Fruit fly (Drosophila melanogaster) whole organism, embryonic: ENCODE data around the gene fit.

ENCODE experiments used
- Awh ChIP-seq: fragments of 200-800 bp; sonication (Bioruptor generic); IDR thresholded peaks from 2 replicates; pipeline ENCODE4, ENCODE4 v1.3.6; 2022; ENCODE audit warnings: missing biosample characterization, missing genetic modification characterization
- B-H1 ChIP-seq: fragments of 200-800 bp; sonication (Bioruptor generic); IDR thresholded peaks from 3 replicates; pipeline ENCODE4 v1.3.6; 2022; ENCODE audit warnings: missing biosample characterization, missing genetic modification characterization
- CG10209 ChIP-seq: fragments of 200-800 bp; sonication (Bioruptor generic); optimal IDR thresholded peaks from 3 replicates; lab custom pipeline; 2017; ENCODE audit warnings: missing biosample characterization, mild to moderate bottlenecking, missing genetic modification characterization, missing genetic modification reagents
- CG10274 ChIP-seq: fragments of 200-800 bp; sonication (Bioruptor generic); optimal IDR thresholded peaks from 3 replicates; lab custom pipeline; 2017; ENCODE audit warnings: missing biosample characterization, mild to moderate bottlenecking, missing genetic modification characterization
- CG10462 ChIP-seq: fragments of 200-800 bp; sonication (Bioruptor generic); optimal IDR thresholded peaks from 2 replicates; lab custom pipeline; 2016; ENCODE audit warnings: missing biosample characterization, missing genetic modification characterization
- CG11504 ChIP-seq: fragments of 200-800 bp; sonication (Bioruptor generic); optimal IDR thresholded peaks from 3 replicates; lab custom pipeline; 2019; ENCODE audit warnings: missing biosample characterization, mild to moderate bottlenecking, missing genetic modification characterization, moderate library complexity
- CG11696 ChIP-seq: fragments of 200-800 bp; sonication (Bioruptor generic); IDR thresholded peaks from 2 replicates; pipeline ENCODE4 v1.3.6; 2022; ENCODE audit warnings: missing biosample characterization, missing genetic modification characterization
- CG12299 ChIP-seq: fragments of 200-800 bp; sonication (Bioruptor generic); optimal IDR thresholded peaks from 2 replicates; lab custom pipeline; 2018; ENCODE audit warnings: missing biosample characterization, mild to moderate bottlenecking, missing genetic modification characterization
- CG12391 ChIP-seq: fragments of 200-800 bp; sonication (Bioruptor generic); optimal IDR thresholded peaks from 3 replicates; lab custom pipeline; 2018; ENCODE audit warnings: missing biosample characterization, mild to moderate bottlenecking, missing genetic modification characterization, moderate library complexity
- CG13775 ChIP-seq: fragments of 200-800 bp; sonication (Bioruptor generic); optimal IDR thresholded peaks from 3 replicates; lab custom pipeline; 2017; ENCODE audit warnings: missing biosample characterization, mild to moderate bottlenecking, missing genetic modification characterization
- CG14860 ChIP-seq: fragments of 200-800 bp; sonication (Bioruptor generic); IDR thresholded peaks from 3 replicates; pipeline ENCODE4 v1.3.6; 2022; ENCODE audit warnings: missing biosample characterization, missing genetic modification characterization; ENCODE audit not compliant: partially characterized antibody
- CG14965 ChIP-seq: fragments of 200-800 bp; sonication (Bioruptor generic); optimal IDR thresholded peaks from 2 replicates; lab custom pipeline; 2016; ENCODE audit warnings: missing biosample characterization, missing genetic modification characterization, borderline replicate concordance
- CG15479 ChIP-seq: fragments of 200-800 bp; sonication (Bioruptor generic); optimal IDR thresholded peaks from 3 replicates; lab custom pipeline; 2019; ENCODE audit warnings: missing biosample characterization, mild to moderate bottlenecking, missing genetic modification characterization, moderate library complexity
- CG15514 ChIP-seq: fragments of 200-800 bp; sonication (Bioruptor generic); optimal IDR thresholded peaks from 3 replicates; lab custom pipeline; 2017; ENCODE audit warnings: missing biosample characterization, missing genetic modification characterization, mild to moderate bottlenecking, moderate library complexity, missing genetic modification reagents
- CG16813 ChIP-seq: fragments of 200-800 bp; sonication (Bioruptor generic); IDR thresholded peaks from 3 replicates; pipeline ENCODE4 v1.3.6; 2022; ENCODE audit warnings: missing biosample characterization, missing genetic modification characterization; ENCODE audit not compliant: partially characterized antibody
- CG17359 ChIP-seq: fragments of 200-800 bp; sonication (Bioruptor generic); optimal IDR thresholded peaks from 3 replicates; lab custom pipeline; 2018; ENCODE audit warnings: missing biosample characterization, mild to moderate bottlenecking, missing genetic modification characterization, moderate library complexity
- CG2120 ChIP-seq: fragments of 200-800 bp; sonication (Bioruptor generic); optimal IDR thresholded peaks from 3 replicates; lab custom pipeline; 2016; ENCODE audit warnings: missing biosample characterization, missing genetic modification characterization
- CG30403 ChIP-seq: fragments of 200-800 bp; sonication (Bioruptor generic); optimal IDR thresholded peaks from 3 replicates; lab custom pipeline; 2016; ENCODE audit warnings: missing biosample characterization, missing genetic modification characterization
- CG3163 ChIP-seq: fragments of 200-800 bp; sonication (Bioruptor generic); optimal IDR thresholded peaks from 3 replicates; lab custom pipeline; 2016; ENCODE audit warnings: missing biosample characterization, missing genetic modification characterization
- CG5953 ChIP-seq: fragments of 200-800 bp; sonication (Bioruptor generic); IDR thresholded peaks from 2 replicates; pipeline ENCODE4 v1.3.6; 2022; ENCODE audit warnings: missing biosample characterization, missing genetic modification characterization
- CG7271 ChIP-seq: fragments of 200-800 bp; sonication (Bioruptor generic); optimal IDR thresholded peaks from 2 replicates; lab custom pipeline; 2018; ENCODE audit warnings: missing biosample characterization, mild to moderate bottlenecking, missing genetic modification characterization, moderate library complexity
- CG7839 ChIP-seq: fragments of 200-800 bp; sonication (Bioruptor generic); optimal IDR thresholded peaks from 3 replicates; lab custom pipeline; 2018; ENCODE audit warnings: missing biosample characterization, mild to moderate bottlenecking, missing genetic modification characterization, moderate library complexity
- CG7963 ChIP-seq: fragments of 200-800 bp; sonication (Bioruptor generic); IDR thresholded peaks from 3 replicates; pipeline ENCODE4 v1.3.6; 2022; ENCODE audit warnings: missing biosample characterization, missing genetic modification characterization; ENCODE audit not compliant: partially characterized antibody
- CG8089 ChIP-seq: fragments of 200-800 bp; sonication (Bioruptor generic); optimal IDR thresholded peaks from 3 replicates; lab custom pipeline; 2016; ENCODE audit warnings: missing biosample characterization, missing genetic modification characterization
- CG8388 ChIP-seq: fragments of 200-800 bp; sonication (Bioruptor generic); optimal IDR thresholded peaks from 2 replicates; lab custom pipeline; 2019; ENCODE audit warnings: missing biosample characterization, mild to moderate bottlenecking, missing genetic modification characterization, moderate library complexity
- CG9797 ChIP-seq: fragments of 200-800 bp; sonication (Bioruptor generic); optimal IDR thresholded peaks from 3 replicates; lab custom pipeline; 2018; ENCODE audit warnings: missing biosample characterization, mild to moderate bottlenecking, missing genetic modification characterization
- CTCF ChIP-seq: fragments of 200-800 bp; sonication (Bioruptor generic); optimal IDR thresholded peaks from 2 replicates; lab custom pipeline; 2017; ENCODE audit warnings: missing biosample characterization, mild to moderate bottlenecking, missing genetic modification characterization, moderate library complexity
- Fer2 ChIP-seq: fragments of 200-800 bp; sonication (Bioruptor generic); optimal IDR thresholded peaks from 2 replicates; lab custom pipeline; 2018; ENCODE audit warnings: missing biosample characterization, mild to moderate bottlenecking, missing genetic modification characterization, moderate library complexity
- Hr78 ChIP-seq, 2 experiments: fragments of 200-800 bp in 1 of 2; fragments of >200 bp in 1 of 2; sonication (Bioruptor generic) in 1 of 2; optimal IDR thresholded peaks; 2 replicates each; lab custom pipeline; 2017 to 2019; ENCODE audit warnings: missing biosample characterization in 2 of 2, missing genetic modification characterization in 2 of 2, mild to moderate bottlenecking in 1 of 2, moderate library complexity in 1 of 2
- NfI ChIP-seq: fragments of 200-800 bp; sonication (Bioruptor generic); optimal IDR thresholded peaks from 3 replicates; lab custom pipeline; 2018; ENCODE audit warnings: missing biosample characterization, mild to moderate bottlenecking, missing genetic modification characterization, moderate library complexity
- Sox102F ChIP-seq: fragments of 200-800 bp; sonication (Bioruptor generic); optimal IDR thresholded peaks from 2 replicates; lab custom pipeline; 2018; ENCODE audit warnings: missing biosample characterization, mild to moderate bottlenecking, missing genetic modification characterization, moderate library complexity
- TFAM ChIP-seq: fragments of 200-800 bp; sonication (Bioruptor generic); optimal IDR thresholded peaks from 2 replicates; lab custom pipeline; 2017; ENCODE audit warnings: missing biosample characterization, missing genetic modification characterization, inconsistent platforms
- Xrp1 ChIP-seq: fragments of 200-800 bp; sonication (Bioruptor generic); IDR thresholded peaks from 2 replicates; pipeline ENCODE4 v1.3.6; 2022; ENCODE audit warnings: missing biosample characterization, missing genetic modification characterization
- ato ChIP-seq: fragments of 200-800 bp; sonication (Bioruptor generic); IDR thresholded peaks from 2 replicates; pipeline ENCODE4 v1.3.6; 2022; ENCODE audit warnings: missing biosample characterization, missing genetic modification characterization; ENCODE audit not compliant: partially characterized antibody
- chif ChIP-seq, 2 experiments: fragments of 200-800 bp; sonication (Bioruptor generic); optimal IDR thresholded peaks; 3 replicates each; lab custom pipeline; 2016; ENCODE audit warnings: missing biosample characterization in 2 of 2, missing genetic modification characterization in 2 of 2
- dimm ChIP-seq: fragments of 200-800 bp; sonication (Bioruptor generic); IDR thresholded peaks from 2 replicates; pipeline ENCODE4 v1.3.6; 2022; ENCODE audit warnings: missing biosample characterization, missing genetic modification characterization
- eve ChIP-seq, 2 experiments: fragments of >200 bp; optimal IDR thresholded peaks; 2 replicates each; lab custom pipeline; 2017; ENCODE audit warnings: missing biosample characterization in 2 of 2, missing genetic modification characterization in 2 of 2
- fd102C ChIP-seq: fragments of 200-800 bp; sonication (Bioruptor generic); optimal IDR thresholded peaks from 2 replicates; lab custom pipeline; 2018; ENCODE audit warnings: missing biosample characterization, mild to moderate bottlenecking, missing genetic modification characterization, moderate library complexity
- ken ChIP-seq: fragments of 200-800 bp; sonication (Bioruptor generic); IDR thresholded peaks from 3 replicates; pipeline ENCODE4 v1.3.6; 2022; ENCODE audit warnings: missing biosample characterization, missing genetic modification characterization
- nmo ChIP-seq: fragments of 200-800 bp; sonication (Bioruptor generic); optimal IDR thresholded peaks from 2 replicates; lab custom pipeline; 2018; ENCODE audit warnings: missing biosample characterization, mild to moderate bottlenecking, missing genetic modification characterization, moderate library complexity
- oc ChIP-seq: fragments of 200-800 bp; sonication (Bioruptor generic); optimal IDR thresholded peaks from 2 replicates; lab custom pipeline; 2018; ENCODE audit warnings: missing biosample characterization, mild to moderate bottlenecking, missing genetic modification characterization, moderate library complexity
- odd ChIP-seq: fragments of 200-800 bp; sonication (Bioruptor generic); optimal IDR thresholded peaks from 2 replicates; lab custom pipeline; 2017; ENCODE audit warnings: missing biosample characterization, mild to moderate bottlenecking, missing genetic modification characterization
- phol ChIP-seq: fragments of 200-800 bp; sonication (Bioruptor generic); optimal IDR thresholded peaks from 3 replicates; lab custom pipeline; 2018; ENCODE audit warnings: missing biosample characterization, mild to moderate bottlenecking, missing genetic modification characterization, moderate library complexity
- pita ChIP-seq: fragments of 200-800 bp; sonication (Bioruptor generic); optimal IDR thresholded peaks from 2 replicates; lab custom pipeline; 2017; ENCODE audit warnings: missing biosample characterization, mild to moderate bottlenecking, missing genetic modification characterization
- row ChIP-seq: fragments of 200-800 bp; sonication (Bioruptor generic); IDR thresholded peaks from 3 replicates; pipeline ENCODE4 v1.3.6; 2022; ENCODE audit warnings: missing biosample characterization, missing genetic modification characterization
- sd ChIP-seq: fragments of 200-800 bp; sonication (Bioruptor generic); optimal IDR thresholded peaks from 3 replicates; lab custom pipeline; 2018; ENCODE audit warnings: missing biosample characterization, mild to moderate bottlenecking, missing genetic modification characterization, moderate library complexity
- sisA ChIP-seq: fragments of 200-800 bp; sonication (Bioruptor generic); IDR thresholded peaks from 2 replicates; pipeline ENCODE4 v1.3.6; 2022; ENCODE audit warnings: missing biosample characterization, missing genetic modification characterization
- tll ChIP-seq, 2 experiments: fragments of 200-800 bp in 1 of 2; fragments of >200 bp in 1 of 2; sonication (Bioruptor generic) in 1 of 2; optimal IDR thresholded peaks; 2 replicates each; lab custom pipeline; 2017 to 2019; ENCODE audit warnings: missing biosample characterization in 2 of 2, missing genetic modification characterization in 2 of 2, mild to moderate bottlenecking in 1 of 2, moderate library complexity in 1 of 2

The fit gene

dm6 chr3R:21862137-21862850, 22.0 kb downstream of the fit start (continued):
- TF ChIP-seq fd102C (GFP tag; lab: Kevin White, UChicago) (peak; percentile 39), CG8388 (GFP tag; lab: Kevin White, UChicago) (peak; percentile 95), Sox102F (GFP tag; lab: Kevin White, UChicago) (peak; percentile 94), Hr78 (GFP tag; optimal IDR thresholded peaks at IDR 0.05; lab: Kevin White, UChicago) (peak in 1 of 2 experiments; percentile 71), CG2120 (GFP tag; lab: Kevin White, UChicago) (no peak), CG16813 (GFP tag; lab: Robert Waterston, UW) (no peak), TFAM (peak; percentile 11), Fer2 (tag; lab: Kevin White, UChicago) (no peak), dimm (GFP tag; lab: Robert Waterston, UW) (peak; percentile 74), CG5953 (peak; percentile 87), ato (GFP tag; lab: Robert Waterston, UW) (no peak), CG7963 (GFP tag; lab: Robert Waterston, UW) (no peak), CG11504 (tag; lab: Kevin White, UChicago) (peak; percentile 81), sisA (GFP tag; lab: Robert Waterston, UW) (peak; percentile 74), CG10274 (GFP tag; lab: Kevin White, UChicago) (no peak), tll (GFP tag; optimal IDR thresholded peaks at IDR 0.05; lab: Kevin White, UChicago) (no peak), NfI (peak; percentile 52), pita (GFP tag; lab: Kevin White, UChicago) (no peak), CG10462 (GFP tag; lab: Kevin White, UChicago) (peak; percentile 67), CTCF (peak; percentile 19), nmo (peak; percentile 82), Awh (peak; percentile 86), CG15514 (GFP tag; lab: Kevin White, UChicago) (no peak), CG8089 (GFP tag; lab: Kevin White, UChicago) (peak; percentile 11), CG12299 (tag; lab: Kevin White, UChicago) (peak; percentile 85), CG9797 (GFP tag; lab: Kevin White, UChicago) (no peak), CG7271 (tag; lab: Kevin White, UChicago) (no peak), CG13775 (GFP tag; lab: Kevin White, UChicago) (peak; percentile 52), CG12391 (peak; percentile 91), CG30403 (GFP tag; lab: Kevin White, UChicago) (peak; percentile 90), CG14860 (GFP tag; lab: Robert Waterston, UW) (no peak), eve (GFP tag; optimal IDR thresholded peaks at IDR 0.05; lab: Kevin White, UChicago) (peak in 1 of 2 experiments; percentile 96), CG3163 (no peak), CG14965 (GFP tag; lab: Kevin White, UChicago) (no peak), CG10209 (GFP tag; lab: Kevin White, UChicago) (peak; percentile 73), CG11696 (0 out of 2 replicates have a peak, but pooled peaks have one; percentile 19), Xrp1 (GFP tag; lab: Robert Waterston, UW) (peak; percentile 91), oc (tag; lab: Kevin White, UChicago) (peak; percentile 87), B-H1 (GFP tag; lab: Robert Waterston, UW) (no peak), sd (tag; lab: Kevin White, UChicago) (peak; percentile 16), phol (tag; lab: Kevin White, UChicago) (peak; percentile 85), odd (GFP tag; lab: Kevin White, UChicago) (peak; percentile 68), row (GFP tag; lab: Robert Waterston, UW) (peak; percentile 79), CG15479 (GFP tag; lab: Kevin White, UChicago) (no peak), CG17359 (tag; lab: Kevin White, UChicago) (peak; percentile 81), chif (GFP tag; optimal IDR thresholded peaks at IDR 0.05; lab: Kevin White, UChicago) (peak in 1 of 2 experiments; percentile 81), ken (GFP tag; lab: Robert Waterston, UW) (peak; percentile 86), CG7839 (tag; lab: Kevin White, UChicago) (peak; percentile 81)
